Worm (Caenorhabditis elegans) whole organism, L1 larva: ENCODE data around the gene K09G1.2.

ENCODE experiments used
- egl-27 ChIP-seq, 2 experiments: fragments of 150-350 bp in 1 of 2; sonication (generic microtip); optimal IDR thresholded peaks; 3 replicates each; lab custom pipeline; 2017 to 2018; ENCODE audit warnings: missing biosample characterization in 2 of 2, missing genetic modification characterization in 2 of 2, missing genetic modification reagents in 2 of 2
- lsy-2 ChIP-seq, 2 experiments: fragments of 150-350 bp; optimal IDR thresholded peaks; 2 replicates each; lab custom pipeline; 2014; ENCODE audit warnings: missing biosample characterization in 2 of 2, missing genetic modification characterization in 2 of 2
- nhr-12 ChIP-seq: sonication (generic microtip); optimal IDR thresholded peaks from 2 replicates; lab custom pipeline; 2017; ENCODE audit warnings: missing biosample characterization, missing genetic modification characterization
- nhr-90 ChIP-seq: sonication (generic microtip); optimal IDR thresholded peaks from 2 replicates; lab custom pipeline; 2016; ENCODE audit warnings: mild to moderate bottlenecking, missing genetic modification characterization, missing compliant biosample characterization; ENCODE audit not compliant: poor library complexity
- snpc-4 ChIP-seq: fragments of 150-350 bp; optimal IDR thresholded peaks from 2 replicates; lab custom pipeline; 2014; ENCODE audit warnings: missing biosample characterization, missing genetic modification characterization
- ztf-11 ChIP-seq, 2 experiments: sonication (generic microtip); optimal IDR thresholded peaks; 2 replicates each; lab custom pipeline; 2016 to 2017; ENCODE audit warnings: missing genetic modification characterization in 2 of 2, missing biosample characterization in 1 of 2, missing compliant biosample characterization in 1 of 2

- TF ChIP-seq snpc-4 (tag; lab: Kevin White, UChicago) = peak; percentile 38
- TF ChIP-seq lsy-2 (tag; optimal IDR thresholded peaks at IDR 0.05; lab: Kevin White, UChicago) = peak; percentile 36 to 41
- no peak for TF ChIP-seq egl-27 (tag; optimal IDR thresholded peaks at IDR 0.05; lab: Kevin White, UChicago)
- peak in 1 of 2 experiments; percentile 7 for TF ChIP-seq ztf-11 (tag; optimal IDR thresholded peaks at IDR 0.05; lab: Kevin White, UChicago)
- TF ChIP-seq nhr-12 (tag; lab: Kevin White, UChicago) = no peak
- TF ChIP-seq nhr-90 (tag; lab: Kevin White, UChicago) = peak; percentile 69
These were observed 7.7 kb upstream of the K09G1.2 start, which contains the start of gene rtfo-1 for ce11 chrV:9582594-9583322.
